Fruit fly (Drosophila melanogaster) whole organism, embryonic: ENCODE data around the gene CG11267.

Experiments
- Ada2b ChIP-seq: fragments of 200-800 bp; sonication (Bioruptor generic); IDR thresholded peaks from 2 replicates; pipeline ENCODE4 v1.3.6; 2022; ENCODE audit warnings: missing biosample characterization, missing genetic modification characterization
- B-H1 ChIP-seq: fragments of 200-800 bp; sonication (Bioruptor generic); IDR thresholded peaks from 3 replicates; pipeline ENCODE4 v1.3.6; 2022; ENCODE audit warnings: missing biosample characterization, missing genetic modification characterization
- CG12744 ChIP-seq: fragments of 200-800 bp; sonication (Bioruptor generic); optimal IDR thresholded peaks from 2 replicates; lab custom pipeline; 2016; ENCODE audit warnings: missing biosample characterization, missing genetic modification characterization
- CG12769 ChIP-seq: fragments of 200-800 bp; sonication (Bioruptor generic); optimal IDR thresholded peaks from 2 replicates; lab custom pipeline; 2019; ENCODE audit warnings: missing biosample characterization, mild to moderate bottlenecking, missing genetic modification characterization, moderate library complexity
- CG13296 ChIP-seq: fragments of 200-800 bp; sonication (Bioruptor generic); optimal IDR thresholded peaks from 3 replicates; lab custom pipeline; 2018; ENCODE audit warnings: missing biosample characterization, mild to moderate bottlenecking, missing genetic modification characterization
- CG13624 ChIP-seq: fragments of 200-800 bp; sonication (Bioruptor generic); optimal IDR thresholded peaks from 2 replicates; lab custom pipeline; 2016; ENCODE audit warnings: missing biosample characterization, missing genetic modification characterization
- CG1603 ChIP-seq: fragments of 200-800 bp; sonication (Bioruptor generic); optimal IDR thresholded peaks from 2 replicates; lab custom pipeline; 2019; ENCODE audit warnings: missing biosample characterization, mild to moderate bottlenecking, missing genetic modification characterization, moderate library complexity
- CG17186 ChIP-seq: fragments of 200-800 bp; sonication (Bioruptor generic); optimal IDR thresholded peaks from 3 replicates; lab custom pipeline; 2017; ENCODE audit warnings: missing biosample characterization, missing genetic modification reagents, missing genetic modification characterization
- CG17912 ChIP-seq: fragments of 200-800 bp; sonication (Bioruptor generic); optimal IDR thresholded peaks from 2 replicates; lab custom pipeline; 2018; ENCODE audit warnings: missing biosample characterization, mild to moderate bottlenecking, missing genetic modification characterization
- CG3065 ChIP-seq: fragments of 200-800 bp; sonication (Bioruptor generic); optimal IDR thresholded peaks from 2 replicates; lab custom pipeline; 2016; ENCODE audit warnings: missing biosample characterization, missing genetic modification characterization
- CG3281 ChIP-seq: fragments of 200-800 bp; sonication (Bioruptor generic); optimal IDR thresholded peaks from 3 replicates; lab custom pipeline; 2017; ENCODE audit warnings: missing biosample characterization, mild to moderate bottlenecking, missing genetic modification characterization
- CG34224 ChIP-seq: fragments of 200-800 bp; sonication (Bioruptor generic); IDR thresholded peaks from 3 replicates; pipeline ENCODE4 v1.3.6; 2022; ENCODE audit warnings: missing biosample characterization, missing genetic modification characterization; ENCODE audit not compliant: partially characterized antibody
- CG3726 ChIP-seq: fragments of 200-800 bp; sonication (Bioruptor generic); IDR thresholded peaks from 3 replicates; pipeline ENCODE4, ENCODE4 v1.3.6; 2022; ENCODE audit warnings: missing biosample characterization, missing genetic modification characterization
- CG6689 ChIP-seq: fragments of 200-800 bp; sonication (Bioruptor generic); IDR thresholded peaks from 2 replicates; pipeline ENCODE4 v1.3.6; 2022; ENCODE audit warnings: missing biosample characterization, missing genetic modification characterization
- CG6765 ChIP-seq: fragments of 200-800 bp; sonication (Bioruptor generic); optimal IDR thresholded peaks from 3 replicates; lab custom pipeline; 2017; ENCODE audit warnings: missing biosample characterization, mild to moderate bottlenecking, missing genetic modification characterization
- CG7928 ChIP-seq: fragments of 200-800 bp; sonication (Bioruptor generic); optimal IDR thresholded peaks from 2 replicates; lab custom pipeline; 2017; ENCODE audit warnings: missing biosample characterization, mild to moderate bottlenecking, missing genetic modification characterization
- CG7987 ChIP-seq: fragments of 200-800 bp; sonication (Bioruptor generic); optimal IDR thresholded peaks from 2 replicates; lab custom pipeline; 2018; ENCODE audit warnings: missing biosample characterization, mild to moderate bottlenecking, missing genetic modification characterization, moderate library complexity
- CG9609 ChIP-seq: fragments of 200-800 bp; sonication (Bioruptor generic); optimal IDR thresholded peaks from 3 replicates; lab custom pipeline; 2016; ENCODE audit warnings: missing biosample characterization, missing genetic modification characterization
- Camta ChIP-seq: fragments of 200-800 bp; sonication (Bioruptor generic); optimal IDR thresholded peaks from 2 replicates; lab custom pipeline; 2016; ENCODE audit warnings: missing biosample characterization, missing genetic modification characterization
- Dref ChIP-seq: fragments of 200-800 bp; sonication (Bioruptor generic); IDR thresholded peaks from 2 replicates; pipeline ENCODE4 v1.3.6; 2022; ENCODE audit warnings: missing biosample characterization, missing genetic modification characterization
- Ets97D ChIP-seq: fragments of 200-800 bp; sonication (Bioruptor generic); optimal IDR thresholded peaks from 3 replicates; lab custom pipeline; 2016; ENCODE audit warnings: missing biosample characterization, missing genetic modification characterization
- Gug ChIP-seq: fragments of 200-800 bp; sonication (Bioruptor generic); IDR thresholded peaks from 4 replicates; pipeline ENCODE4 v1.3.6; 2022; ENCODE audit warnings: missing biosample characterization, missing genetic modification characterization
- HLH3B ChIP-seq: fragments of 200-800 bp; sonication (Bioruptor generic); IDR thresholded peaks from 2 replicates; pipeline ENCODE4 v1.3.6; 2022; ENCODE audit warnings: missing biosample characterization, missing genetic modification characterization
- HLHmδ ChIP-seq: fragments of 200-800 bp; sonication (Bioruptor generic); optimal IDR thresholded peaks from 2 replicates; lab custom pipeline; 2018; ENCODE audit warnings: missing biosample characterization, mild to moderate bottlenecking, missing genetic modification characterization, moderate library complexity
- Myb ChIP-seq: fragments of 200-800 bp; sonication (Bioruptor generic); optimal IDR thresholded peaks from 2 replicates; lab custom pipeline; 2016; ENCODE audit warnings: missing biosample characterization, missing genetic modification characterization
- NfI ChIP-seq: fragments of 200-800 bp; sonication (Bioruptor generic); optimal IDR thresholded peaks from 3 replicates; lab custom pipeline; 2018; ENCODE audit warnings: missing biosample characterization, mild to moderate bottlenecking, missing genetic modification characterization, moderate library complexity
- Rx ChIP-seq: fragments of 200-800 bp; sonication (Bioruptor generic); IDR thresholded peaks from 2 replicates; pipeline ENCODE4 v1.3.6; 2022; ENCODE audit warnings: missing biosample characterization, missing genetic modification characterization
- Stat92E ChIP-seq, 3 experiments: fragments of >200 bp in 2 of 3; fragments of 200-800 bp in 1 of 3; sonication (Bioruptor generic) in 1 of 3; optimal IDR thresholded peaks; 2 replicates each; lab custom pipeline; 2017 to 2019; ENCODE audit warnings: missing biosample characterization in 3 of 3, missing genetic modification characterization in 3 of 3, mild to moderate bottlenecking in 1 of 3, moderate library complexity in 1 of 3
- Xbp1 ChIP-seq: fragments of 200-800 bp; sonication (Bioruptor generic); optimal IDR thresholded peaks from 3 replicates; lab custom pipeline; 2016; ENCODE audit warnings: missing biosample characterization, mild to moderate bottlenecking, missing genetic modification characterization
- ap ChIP-seq: fragments of 200-800 bp; sonication (Bioruptor generic); IDR thresholded peaks from 2 replicates; pipeline ENCODE4 v1.3.6; 2022; ENCODE audit warnings: missing biosample characterization, missing genetic modification characterization
- ase ChIP-seq: fragments of 200-800 bp; sonication (Bioruptor generic); IDR thresholded peaks from 3 replicates; pipeline ENCODE4 v1.3.6; 2022; ENCODE audit warnings: missing biosample characterization, missing genetic modification characterization
- chif ChIP-seq, 2 experiments: fragments of 200-800 bp; sonication (Bioruptor generic); optimal IDR thresholded peaks; 3 replicates each; lab custom pipeline; 2016; ENCODE audit warnings: missing biosample characterization in 2 of 2, missing genetic modification characterization in 2 of 2
- dmrt11E ChIP-seq: fragments of 200-800 bp; sonication (Bioruptor generic); optimal IDR thresholded peaks from 3 replicates; lab custom pipeline; 2018; ENCODE audit warnings: missing biosample characterization, mild to moderate bottlenecking, missing genetic modification characterization, moderate library complexity
- en ChIP-seq: fragments of 200-800 bp; sonication (Bioruptor generic); optimal IDR thresholded peaks from 2 replicates; lab custom pipeline; 2016; ENCODE audit warnings: missing biosample characterization, missing genetic modification characterization
- fu2 ChIP-seq: fragments of 200-800 bp; sonication (Bioruptor generic); optimal IDR thresholded peaks from 2 replicates; lab custom pipeline; 2016; ENCODE audit warnings: missing biosample characterization, missing genetic modification characterization
- ham ChIP-seq: fragments of 200-800 bp; sonication (Bioruptor generic); IDR thresholded peaks from 2 replicates; pipeline ENCODE4 v1.3.6; 2022; ENCODE audit warnings: missing biosample characterization, missing genetic modification characterization
- hkb ChIP-seq, 2 experiments: fragments of 200-800 bp in 1 of 2; fragments of >200 bp in 1 of 2; sonication (Bioruptor generic) in 1 of 2; IDR thresholded peaks in 1 of 2; optimal IDR thresholded peaks in 1 of 2; 2 replicates each; pipeline versions ENCODE4 v1.3.6 to Lab custom; 2017 to 2022; ENCODE audit warnings: missing biosample characterization in 1 of 2, missing genetic modification characterization in 1 of 2
- knrl ChIP-seq: fragments of 200-800 bp; sonication (Bioruptor generic); IDR thresholded peaks from 3 replicates; pipeline ENCODE4 v1.3.6; 2022; ENCODE audit warnings: missing biosample characterization, missing genetic modification characterization; ENCODE audit not compliant: partially characterized antibody
- lola ChIP-seq, 3 experiments: fragments of >200 bp in 2 of 3; fragments of 200-800 bp in 1 of 3; sonication (Bioruptor generic) in 1 of 3; optimal IDR thresholded peaks; 2 replicates each; lab custom pipeline; 2017 to 2019; ENCODE audit warnings: missing biosample characterization in 3 of 3, missing genetic modification characterization in 3 of 3, mild to moderate bottlenecking in 1 of 3, moderate library complexity in 1 of 3
- luna ChIP-seq: fragments of 200-800 bp; sonication (Bioruptor generic); optimal IDR thresholded peaks from 2 replicates; lab custom pipeline; 2016; ENCODE audit warnings: missing biosample characterization, missing genetic modification characterization
- odd ChIP-seq: fragments of 200-800 bp; sonication (Bioruptor generic); optimal IDR thresholded peaks from 2 replicates; lab custom pipeline; 2017; ENCODE audit warnings: missing biosample characterization, mild to moderate bottlenecking, missing genetic modification characterization
- otp ChIP-seq: fragments of 200-800 bp; sonication (Bioruptor generic); IDR thresholded peaks from 3 replicates; pipeline ENCODE4, ENCODE4 v1.3.6; 2022; ENCODE audit warnings: missing biosample characterization, missing genetic modification characterization
- phol ChIP-seq: fragments of 200-800 bp; sonication (Bioruptor generic); optimal IDR thresholded peaks from 3 replicates; lab custom pipeline; 2018; ENCODE audit warnings: missing biosample characterization, mild to moderate bottlenecking, missing genetic modification characterization, moderate library complexity
- psq ChIP-seq: fragments of 200-800 bp; sonication (Bioruptor generic); optimal IDR thresholded peaks from 2 replicates; lab custom pipeline; 2017; ENCODE audit warnings: missing biosample characterization, missing genetic modification characterization
- ro ChIP-seq: fragments of 200-800 bp; sonication (Bioruptor generic); IDR thresholded peaks from 2 replicates; pipeline ENCODE4 v1.3.6; 2022; ENCODE audit warnings: missing biosample characterization, missing genetic modification characterization
- salm ChIP-seq: fragments of 200-800 bp; sonication (Bioruptor generic); optimal IDR thresholded peaks from 2 replicates; lab custom pipeline; 2018; ENCODE audit warnings: missing biosample characterization, mild to moderate bottlenecking, missing genetic modification characterization
- sob ChIP-seq: fragments of 200-800 bp; sonication (Bioruptor generic); IDR thresholded peaks from 2 replicates; pipeline ENCODE4 v1.3.6; 2022; ENCODE audit warnings: missing biosample characterization, missing genetic modification characterization
- stwl ChIP-seq: fragments of 200-800 bp; sonication (Bioruptor generic); optimal IDR thresholded peaks from 3 replicates; lab custom pipeline; 2018; ENCODE audit warnings: missing biosample characterization, mild to moderate bottlenecking, missing genetic modification characterization, moderate library complexity
- vfl ChIP-seq: fragments of 200-800 bp; sonication (Bioruptor generic); optimal IDR thresholded peaks from 2 replicates; lab custom pipeline; 2016; ENCODE audit warnings: missing biosample characterization, missing genetic modification characterization
- zen ChIP-seq: fragments of 200-800 bp; sonication (Bioruptor generic); optimal IDR thresholded peaks from 3 replicates; lab custom pipeline; 2018; ENCODE audit warnings: missing biosample characterization, mild to moderate bottlenecking, missing genetic modification characterization, moderate library complexity

The CG11267 gene

DNA sequence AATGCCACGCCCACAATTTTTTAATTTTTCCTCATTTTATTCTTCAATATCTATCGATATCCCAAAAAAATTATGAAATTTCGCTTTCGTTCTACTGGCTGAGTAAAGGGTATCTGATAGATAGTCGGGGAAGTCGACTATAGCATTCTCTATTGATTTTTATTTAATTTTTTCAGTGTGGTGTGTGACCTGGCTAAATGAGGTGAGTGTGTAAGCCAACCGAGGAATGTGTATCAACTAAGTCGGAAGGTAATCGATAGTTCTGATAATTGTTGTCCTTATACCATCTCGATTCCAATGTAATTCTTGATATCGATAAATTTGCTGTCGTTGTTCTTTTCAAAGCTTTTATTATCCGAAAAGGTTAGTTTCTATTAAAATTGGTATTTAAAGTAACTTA lies 9.4 kb upstream of the CG11267 start, which contains the start of gene CG11263 (continued):
- TF ChIP-seq Xbp1 (GFP tag; lab: Kevin White, UChicago) (peak; percentile 73), lola (GFP tag; optimal IDR thresholded peaks at IDR 0.05; lab: Kevin White, UChicago) (no peak), Myb (peak; percentile 79), ham (GFP tag; lab: Robert Waterston, UW) (no peak), luna (GFP tag; lab: Kevin White, UChicago) (peak; percentile 49), Ada2b (peak; percentile 23; the same call in 1 of the 2 replicates), CG12744 (GFP tag; lab: Kevin White, UChicago) (peak; percentile 11), CG1603 (tag; lab: Kevin White, UChicago) (peak; percentile 62), knrl (GFP tag; lab: Robert Waterston, UW) (peak; percentile 79), B-H1 (peak; percentile 28; the same call in 1 of the 3 replicates), chif (GFP tag; optimal IDR thresholded peaks at IDR 0.05; lab: Kevin White, UChicago) (peak; percentile 47 to 49), Camta (GFP tag; lab: Kevin White, UChicago) (peak; percentile 33), psq (GFP tag; lab: Kevin White, UChicago) (peak; percentile 21), CG7987 (no peak), Rx (GFP tag; lab: Robert Waterston, UW) (no peak), CG3281 (GFP tag; lab: Kevin White, UChicago) (peak; percentile 28), CG7928 (GFP tag; lab: Kevin White, UChicago) (no peak), CG3726 (no peak), otp (no peak), ase (GFP tag; lab: Robert Waterston, UW) (peak; percentile 35; the same call in 1 of the 3 replicates), Gug (GFP tag; lab: Robert Waterston, UW) (peak; percentile 53; the same call in 1 of the 4 replicates), HLHmδ (GFP tag; lab: Kevin White, UChicago) (no peak), Ets97D (peak; percentile 84), sob (GFP tag; lab: Robert Waterston, UW) (peak; percentile 57), CG17912 (GFP tag; lab: Kevin White, UChicago) (no peak), vfl (GFP tag; lab: Kevin White, UChicago) (peak; percentile 21), stwl (tag; lab: Kevin White, UChicago) (peak; percentile 97), NfI (GFP tag; lab: Kevin White, UChicago) (peak; percentile 34), ap (GFP tag; lab: Robert Waterston, UW) (no peak), odd (GFP tag; lab: Kevin White, UChicago) (no peak), CG6765 (no peak), CG12769 (tag; lab: Kevin White, UChicago) (peak; percentile 4), en (GFP tag; lab: Kevin White, UChicago) (no peak), CG13624 (GFP tag; lab: Kevin White, UChicago) (peak; percentile 65), ro (GFP tag; lab: Robert Waterston, UW) (no peak), fu2 (GFP tag; lab: Kevin White, UChicago) (peak; percentile 45), CG3065 (GFP tag; lab: Kevin White, UChicago) (peak; percentile 77), CG9609 (GFP tag; lab: Kevin White, UChicago) (peak; percentile 18), CG13296 (GFP tag; lab: Kevin White, UChicago) (no peak), zen (tag; lab: Kevin White, UChicago) (no peak), phol (tag; lab: Kevin White, UChicago) (peak; percentile 56), HLH3B (no peak), Stat92E (GFP tag; optimal IDR thresholded peaks at IDR 0.05; lab: Kevin White, UChicago) (no peak), hkb (optimal IDR thresholded peaks at IDR 0.05; lab: Kevin White, UChicago) (no peak), hkb (GFP tag; IDR thresholded peaks at IDR 0.05; lab: Robert Waterston, UW) (peak; percentile 49; the same call in 1 of the 2 replicates), CG6689 (GFP tag; lab: Robert Waterston, UW) (0 out of 2 replicates have a peak, but pooled peaks have one; percentile 29), salm (tag; lab: Kevin White, UChicago) (no peak), Dref (GFP tag; lab: Robert Waterston, UW) (peak; percentile 96), dmrt11E (tag; lab: Kevin White, UChicago) (peak; percentile 1), CG17186 (GFP tag; lab: Kevin White, UChicago) (no peak), CG34224 (GFP tag; lab: Robert Waterston, UW) (peak; percentile 83)
